Worm (Caenorhabditis elegans) whole organism, L1 larva: ENCODE results near the gene C05E7.3.

Experiments used
- aly-2 ChIP-seq: fragments of 150-350 bp; optimal IDR thresholded peaks from 2 replicates; lab custom pipeline; 2014; ENCODE audit warnings: missing biosample characterization, missing genetic modification characterization
- efl-1 ChIP-seq, 4 experiments: fragments of 150-350 bp; optimal IDR thresholded peaks in 3 of 4; peaks in 1 of 4; 1 replicate in 1 of 4; 2 replicates in 3 of 4; lab custom pipeline; 2014; ENCODE audit warnings: missing biosample characterization in 2 of 4, missing genetic modification characterization in 2 of 4, missing genetic modification reagents in 2 of 4
- egl-13 ChIP-seq: sonication (generic microtip); optimal IDR thresholded peaks from 2 replicates; lab custom pipeline; 2016; ENCODE audit warnings: missing genotype, missing genetic modification reagents, missing genetic modification characterization, missing compliant biosample characterization
- fkh-10 ChIP-seq: sonication (generic microtip); optimal IDR thresholded peaks from 2 replicates; lab custom pipeline; 2017; ENCODE audit warnings: missing biosample characterization, missing genetic modification reagents, missing genetic modification characterization
- fos-1 ChIP-seq: fragments of 150-350 bp; optimal IDR thresholded peaks from 2 replicates; lab custom pipeline; 2014; ENCODE audit warnings: missing biosample characterization, missing genetic modification characterization
- mep-1 ChIP-seq: fragments of 150-350 bp; optimal IDR thresholded peaks from 2 replicates; lab custom pipeline; 2014; ENCODE audit warnings: missing biosample characterization, missing genetic modification characterization
- rnt-1 ChIP-seq: sonication (generic microtip); optimal IDR thresholded peaks from 2 replicates; lab custom pipeline; 2016; ENCODE audit warnings: mild to moderate bottlenecking, missing genetic modification characterization, moderate library complexity, missing compliant biosample characterization
- snpc-4 ChIP-seq: fragments of 150-350 bp; optimal IDR thresholded peaks from 2 replicates; lab custom pipeline; 2014; ENCODE audit warnings: missing biosample characterization, missing genetic modification characterization
- tlp-1 ChIP-seq: fragments of 150-350 bp; optimal IDR thresholded peaks from 2 replicates; lab custom pipeline; 2014; ENCODE audit warnings: missing biosample characterization, missing genetic modification characterization
- unc-130 ChIP-seq: fragments of 150-350 bp; optimal IDR thresholded peaks from 2 replicates; lab custom pipeline; 2017; ENCODE audit warnings: missing biosample characterization, missing genetic modification characterization, inconsistent platforms
- unc-86 ChIP-seq: sonication (generic microtip); optimal IDR thresholded peaks from 2 replicates; lab custom pipeline; 2016; ENCODE audit warnings: missing genetic modification characterization, missing compliant biosample characterization

DNA sequence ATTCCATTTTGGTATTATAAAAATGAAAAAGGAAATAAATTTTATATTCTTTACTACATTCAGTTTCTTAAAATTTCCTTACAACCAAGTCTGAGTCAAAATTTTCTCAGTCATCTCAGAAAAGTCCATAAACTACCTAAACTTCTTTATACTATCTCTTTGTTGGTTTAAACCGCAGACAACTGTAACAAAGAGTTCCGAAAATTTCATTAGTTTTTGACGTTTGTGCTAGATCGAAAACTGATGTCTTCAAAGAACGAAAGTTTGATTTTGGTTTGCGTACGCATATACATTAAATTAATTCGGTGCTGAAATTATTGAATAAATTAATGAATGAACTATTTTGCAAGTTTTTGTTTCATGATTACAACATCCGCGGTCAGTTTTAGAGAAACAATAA lies 12.5 kb upstream of the C05E7.3 start:
- TF ChIP-seq unc-130 (tag; lab: Kevin White, UChicago) (no peak), efl-1 (optimal IDR thresholded peaks at IDR 0.05; lab: Kevin White, UChicago) (no peak), efl-1 (GFP tag; optimal IDR thresholded peaks at IDR 0.05 in 1 of 2; lab: Kevin White, UChicago) (no peak), fkh-10 (GFP tag; lab: Kevin White, UChicago) (no peak), aly-2 (tag; lab: Kevin White, UChicago) (no peak), tlp-1 (tag; lab: Kevin White, UChicago) (no peak), unc-86 (tag; lab: Kevin White, UChicago) (no peak), rnt-1 (tag; lab: Kevin White, UChicago) (no peak), egl-13 (no peak), snpc-4 (no peak), fos-1 (no peak), mep-1 (tag; lab: Kevin White, UChicago) (no peak)
